Worm (Caenorhabditis elegans): ENCODE measurements around the gene aakg-1.
A peak's percentile ranks its signal among the peaks of the same experiment; 100 is the strongest.

ce11 chrIII:12614669-12615451 is 39.7 kb upstream of the aakg-1 start:
- TF ChIP-seq him-1 (tag; optimal IDR thresholded peaks at IDR 0.05) (peak; percentile 9), dao-5 (tag; optimal IDR thresholded peaks at IDR 0.05) (peak; percentile 27), W03F9.2 (tag; optimal IDR thresholded peaks at IDR 0.05) (peak; percentile 31)
